Fruit fly (Drosophila melanogaster): Measurements from ENCODE around the gene CG32228.

The CG32228 gene

DNA sequence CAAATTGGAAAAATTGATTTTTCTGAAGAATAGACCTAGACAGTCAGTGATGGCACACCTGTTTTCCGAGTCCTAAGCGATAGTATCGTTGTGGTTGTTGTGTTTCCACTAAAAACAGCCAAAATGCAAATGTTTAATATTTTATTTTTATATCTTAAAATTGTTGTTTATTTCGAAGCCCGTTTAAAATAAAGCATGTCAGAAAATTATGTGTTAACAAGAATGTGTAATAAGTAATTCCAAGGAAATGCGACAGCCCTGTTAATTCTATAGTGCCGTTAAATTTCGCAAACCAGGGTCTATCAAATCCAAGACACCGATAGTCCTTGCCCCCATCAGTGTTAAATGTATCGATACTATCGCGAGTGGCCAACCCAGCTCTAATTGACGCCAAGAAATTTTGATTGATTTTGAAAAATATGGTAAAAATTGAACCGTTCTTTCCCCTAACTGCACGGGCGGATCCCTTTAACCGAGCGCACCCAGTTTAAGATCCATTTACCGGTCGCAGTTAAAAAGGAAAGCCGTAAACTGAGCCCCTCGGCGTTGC, 36.5 kb downstream of the CG32228 start, which contains the start of gene Pex23 (continued):
- TF ChIP-seq CG1603 (tag; optimal IDR thresholded peaks at IDR 0.05) (peak; percentile 58), CG9817 (tag; optimal IDR thresholded peaks at IDR 0.05) (peak; percentile 80), fd64A (GFP tag; optimal IDR thresholded peaks at IDR 0.05) (no peak), bab2 (GFP tag; optimal IDR thresholded peaks at IDR 0.05) (peak; percentile 64), CG11398 (GFP tag; optimal IDR thresholded peaks at IDR 0.05) (no peak), H15 (GFP tag; IDR thresholded peaks at IDR 0.05) (peak; percentile 70; the same call in 2 of the 3 replicates), CG13894 (tag; optimal IDR thresholded peaks at IDR 0.05) (peak; percentile 60), CG6654 (GFP tag; optimal IDR thresholded peaks at IDR 0.05) (peak; percentile 9), CG4820 (GFP tag; optimal IDR thresholded peaks at IDR 0.05) (peak; percentile 79), fd102C (GFP tag; optimal IDR thresholded peaks at IDR 0.05) (no peak), CG11456 (GFP tag; IDR thresholded peaks at IDR 0.05) (peak; percentile 80), Dip3 (GFP tag; optimal IDR thresholded peaks at IDR 0.05) (peak; percentile 77), CG8388 (GFP tag; optimal IDR thresholded peaks at IDR 0.05) (peak; percentile 74), CG12391 (tag; optimal IDR thresholded peaks at IDR 0.05) (peak; percentile 90), MBD-R2 (GFP tag; IDR thresholded peaks at IDR 0.05) (peak; percentile 90), CG13424 (tag; optimal IDR thresholded peaks at IDR 0.05) (peak; percentile 84), CG16815 (GFP tag; optimal IDR thresholded peaks at IDR 0.05) (peak; percentile 77), CG10321 (GFP tag; IDR thresholded peaks at IDR 0.05) (peak; percentile 58), sqz (GFP tag; optimal IDR thresholded peaks at IDR 0.05) (no peak), dan (GFP tag; IDR thresholded peaks at IDR 0.05) (peak; percentile 74), run (tag; optimal IDR thresholded peaks at IDR 0.05) (no peak), CG8924 (tag; optimal IDR thresholded peaks at IDR 0.05) (peak; percentile 79), tio (GFP tag; optimal IDR thresholded peaks at IDR 0.05) (no peak), CG7987 (GFP tag; optimal IDR thresholded peaks at IDR 0.05) (peak; percentile 56), Taf1 (GFP tag; IDR thresholded peaks at IDR 0.05) (peak; percentile 59; the same call in 1 of the 2 replicates), trh (GFP tag; optimal IDR thresholded peaks at IDR 0.05) (peak; percentile 54), C15 (GFP tag; IDR thresholded peaks at IDR 0.05) (no peak), lmd (GFP tag; IDR thresholded peaks at IDR 0.05) (peak; percentile 86), Chrac-16 (GFP tag; optimal IDR thresholded peaks at IDR 0.05) (peak; percentile 85), CG10462 (GFP tag; optimal IDR thresholded peaks at IDR 0.05) (peak; percentile 64), her (GFP tag; optimal IDR thresholded peaks at IDR 0.05) (no peak), HLH4C (GFP tag; IDR thresholded peaks at IDR 0.05; ENCODE audit: partially characterized antibody) (peak; percentile 96), CG30403 (GFP tag; optimal IDR thresholded peaks at IDR 0.05) (peak; percentile 89), fru (optimal IDR thresholded peaks at IDR 0.05) (no peak), Camta (GFP tag; optimal IDR thresholded peaks at IDR 0.05) (peak; percentile 72), dimm (GFP tag; IDR thresholded peaks at IDR 0.05) (no peak), CG11695 (GFP tag; IDR thresholded peaks at IDR 0.05) (peak; percentile 64; the same call in 2 of the 3 replicates), CG2129 (GFP tag; IDR thresholded peaks at IDR 0.05; ENCODE audit: partially characterized antibody) (peak; percentile 98), CG9437 (GFP tag; optimal IDR thresholded peaks at IDR 0.05) (peak; percentile 60), Sin3A (optimal IDR thresholded peaks at IDR 0.05) (peak; percentile 95), h (optimal IDR thresholded peaks at IDR 0.05) (no peak), CG2889 (GFP tag; IDR thresholded peaks at IDR 0.05) (peak; percentile 78; the same call in 2 of the 3 replicates), peb (GFP tag; IDR thresholded peaks at IDR 0.05) (peak; percentile 77), maf-S (GFP tag; optimal IDR thresholded peaks at IDR 0.05) (peak; percentile 45), CG5180 (GFP tag; optimal IDR thresholded peaks at IDR 0.05) (no peak), Fer1 (GFP tag; optimal IDR thresholded peaks at IDR 0.05) (peak; percentile 69), Drgx (GFP tag; IDR thresholded peaks at IDR 0.05) (peak; percentile 48), crc (GFP tag; optimal IDR thresholded peaks at IDR 0.05) (peak; percentile 30), fu2 (GFP tag; optimal IDR thresholded peaks at IDR 0.05) (peak; percentile 39), CkIIα-i1 (GFP tag; IDR thresholded peaks at IDR 0.05) (0 out of 2 replicates have a peak, but pooled peaks have one; percentile 6), dm (GFP tag; optimal IDR thresholded peaks at IDR 0.05) (peak; percentile 45), CG10565 (GFP tag; optimal IDR thresholded peaks at IDR 0.05) (no peak)
